Fruit fly (Drosophila melanogaster) Kc167 (cell line): ENCODE results near the gene Sur.

Experiments used
- Sin3A ChIP-seq: fragments of >200 bp; optimal IDR thresholded peaks from 2 replicates; lab custom pipeline; 2018; ENCODE audit warnings: missing external identifiers
- h ChIP-seq: fragments of >200 bp; optimal IDR thresholded peaks from 3 replicates; lab custom pipeline; 2018; ENCODE audit warnings: missing external identifiers
- insv ChIP-seq: fragments of >200 bp; optimal IDR thresholded peaks from 3 replicates; lab custom pipeline; 2018; ENCODE audit warnings: missing external identifiers
- psq ChIP-seq: fragments of >200 bp; optimal IDR thresholded peaks from 2 replicates; lab custom pipeline; 2017; ENCODE audit warnings: missing external identifiers
- ttk ChIP-seq: sonication (Bioruptor generic); optimal IDR thresholded peaks from 2 replicates; lab custom pipeline; 2017; ENCODE audit warnings: missing external identifiers

- no peak for TF ChIP-seq ttk (lab: Kevin White, UChicago)
- TF ChIP-seq psq (lab: Kevin White, UChicago) = no peak
- no peak for TF ChIP-seq Sin3A (lab: Kevin White, UChicago)
- no peak for TF ChIP-seq h (lab: Kevin White, UChicago)
- no peak for TF ChIP-seq insv (lab: Kevin White, UChicago)
These were observed 27.4 kb upstream of the Sur start for dm6 chr2L:10226213-10226723.
